Fruit fly (Drosophila melanogaster) whole organism, embryonic: ENCODE results near the gene Sec13.

ENCODE experiments used
- Asciz ChIP-seq: fragments of 200-800 bp; sonication (Bioruptor generic); optimal IDR thresholded peaks from 2 replicates; lab custom pipeline; 2017; ENCODE audit warnings: missing biosample characterization, mild to moderate bottlenecking, missing genetic modification characterization, missing genetic modification reagents
- CG10209 ChIP-seq: fragments of 200-800 bp; sonication (Bioruptor generic); optimal IDR thresholded peaks from 3 replicates; lab custom pipeline; 2017; ENCODE audit warnings: missing biosample characterization, mild to moderate bottlenecking, missing genetic modification characterization, missing genetic modification reagents
- CG12104 ChIP-seq: fragments of 200-800 bp; sonication (Bioruptor generic); optimal IDR thresholded peaks from 3 replicates; lab custom pipeline; 2016; ENCODE audit warnings: missing biosample characterization, missing genetic modification characterization
- CG13287 ChIP-seq: fragments of 200-800 bp; sonication (Bioruptor generic); IDR thresholded peaks from 2 replicates; pipeline ENCODE4 v1.3.6; 2022; ENCODE audit warnings: missing biosample characterization, missing genetic modification characterization; ENCODE audit not compliant: partially characterized antibody
- CG15601 ChIP-seq: fragments of 200-800 bp; sonication (Bioruptor generic); optimal IDR thresholded peaks from 3 replicates; lab custom pipeline; 2019; ENCODE audit warnings: missing biosample characterization, mild to moderate bottlenecking, missing genetic modification characterization, moderate library complexity
- CG16813 ChIP-seq: fragments of 200-800 bp; sonication (Bioruptor generic); IDR thresholded peaks from 3 replicates; pipeline ENCODE4 v1.3.6; 2022; ENCODE audit warnings: missing biosample characterization, missing genetic modification characterization; ENCODE audit not compliant: partially characterized antibody
- CG17328 ChIP-seq: fragments of 200-800 bp; sonication (Bioruptor generic); IDR thresholded peaks from 2 replicates; pipeline ENCODE4 v1.3.6; 2022; ENCODE audit warnings: missing biosample characterization, missing genetic modification characterization
- CG17359 ChIP-seq: fragments of 200-800 bp; sonication (Bioruptor generic); optimal IDR thresholded peaks from 3 replicates; lab custom pipeline; 2018; ENCODE audit warnings: missing biosample characterization, mild to moderate bottlenecking, missing genetic modification characterization, moderate library complexity
- CG17385 ChIP-seq: fragments of 200-800 bp; sonication (Bioruptor generic); optimal IDR thresholded peaks from 3 replicates; lab custom pipeline; 2018; ENCODE audit warnings: missing biosample characterization, mild to moderate bottlenecking, missing genetic modification characterization
- CG17829 ChIP-seq: fragments of 200-800 bp; optimal IDR thresholded peaks from 2 replicates; lab custom pipeline; 2019; ENCODE audit warnings: missing biosample characterization, mild to moderate bottlenecking, missing genetic modification characterization, moderate library complexity
- CG2120 ChIP-seq: fragments of 200-800 bp; sonication (Bioruptor generic); optimal IDR thresholded peaks from 3 replicates; lab custom pipeline; 2016; ENCODE audit warnings: missing biosample characterization, missing genetic modification characterization
- CG2202 ChIP-seq: fragments of 200-800 bp; sonication (Bioruptor generic); optimal IDR thresholded peaks from 2 replicates; lab custom pipeline; 2018; ENCODE audit warnings: missing biosample characterization, mild to moderate bottlenecking, missing genetic modification characterization
- CG30403 ChIP-seq: fragments of 200-800 bp; sonication (Bioruptor generic); optimal IDR thresholded peaks from 3 replicates; lab custom pipeline; 2016; ENCODE audit warnings: missing biosample characterization, missing genetic modification characterization
- CG33557 ChIP-seq: fragments of 200-800 bp; sonication (Bioruptor generic); optimal IDR thresholded peaks from 2 replicates; lab custom pipeline; 2019; ENCODE audit warnings: missing biosample characterization, mild to moderate bottlenecking, missing genetic modification characterization, moderate library complexity
- CG4854 ChIP-seq: fragments of 200-800 bp; sonication (Bioruptor generic); optimal IDR thresholded peaks from 2 replicates; lab custom pipeline; 2016; ENCODE audit warnings: missing biosample characterization, missing genetic modification characterization, inconsistent platforms
- CG6654 ChIP-seq: fragments of 200-800 bp; sonication (Bioruptor generic); optimal IDR thresholded peaks from 2 replicates; lab custom pipeline; 2017; ENCODE audit warnings: missing biosample characterization, mild to moderate bottlenecking, missing genetic modification characterization
- CG7271 ChIP-seq: fragments of 200-800 bp; sonication (Bioruptor generic); optimal IDR thresholded peaks from 2 replicates; lab custom pipeline; 2018; ENCODE audit warnings: missing biosample characterization, mild to moderate bottlenecking, missing genetic modification characterization, moderate library complexity
- CG7556 ChIP-seq: fragments of 200-800 bp; sonication (Bioruptor generic); optimal IDR thresholded peaks from 2 replicates; lab custom pipeline; 2017; ENCODE audit warnings: missing biosample characterization, mild to moderate bottlenecking, missing genetic modification characterization
- CG8359 ChIP-seq: fragments of 200-800 bp; sonication (Bioruptor generic); optimal IDR thresholded peaks from 2 replicates; lab custom pipeline; 2017; ENCODE audit warnings: missing biosample characterization, mild to moderate bottlenecking, missing genetic modification characterization, borderline replicate concordance
- CG8924 ChIP-seq: fragments of 200-800 bp; optimal IDR thresholded peaks from 3 replicates; lab custom pipeline; 2019; ENCODE audit warnings: missing biosample characterization, mild to moderate bottlenecking, missing genetic modification characterization, moderate library complexity
- CoRest ChIP-seq: fragments of 200-800 bp; sonication (Bioruptor generic); optimal IDR thresholded peaks from 3 replicates; lab custom pipeline; 2018; ENCODE audit warnings: missing biosample characterization, mild to moderate bottlenecking, missing genetic modification characterization, moderate library complexity
- D19A ChIP-seq: fragments of 200-800 bp; optimal IDR thresholded peaks from 3 replicates; lab custom pipeline; 2019; ENCODE audit warnings: missing biosample characterization, mild to moderate bottlenecking, missing genetic modification characterization, moderate library complexity
- Doc2 ChIP-seq: fragments of 200-800 bp; sonication (Bioruptor generic); IDR thresholded peaks from 2 replicates; pipeline ENCODE4 v1.3.6; 2022; ENCODE audit warnings: missing biosample characterization, missing genetic modification characterization
- Hand ChIP-seq: fragments of 200-800 bp; sonication (Bioruptor generic); optimal IDR thresholded peaks from 2 replicates; lab custom pipeline; 2017; ENCODE audit warnings: mild to moderate bottlenecking, missing biosample characterization, missing genetic modification reagents, missing genetic modification characterization
- Oli ChIP-seq: fragments of 200-800 bp; sonication (Bioruptor generic); optimal IDR thresholded peaks from 2 replicates; lab custom pipeline; 2018; ENCODE audit warnings: missing biosample characterization, mild to moderate bottlenecking, missing genetic modification characterization, moderate library complexity
- PHDP ChIP-seq: fragments of 200-800 bp; sonication (Bioruptor generic); optimal IDR thresholded peaks from 3 replicates; lab custom pipeline; 2018; ENCODE audit warnings: missing biosample characterization, mild to moderate bottlenecking, missing genetic modification characterization, moderate library complexity
- Spps ChIP-seq: fragments of 200-800 bp; sonication (Bioruptor generic); optimal IDR thresholded peaks from 2 replicates; lab custom pipeline; 2018; ENCODE audit warnings: missing biosample characterization, mild to moderate bottlenecking, missing genetic modification characterization
- dmrt11E ChIP-seq: fragments of 200-800 bp; sonication (Bioruptor generic); optimal IDR thresholded peaks from 3 replicates; lab custom pipeline; 2018; ENCODE audit warnings: missing biosample characterization, mild to moderate bottlenecking, missing genetic modification characterization, moderate library complexity
- hkb ChIP-seq, 2 experiments: fragments of 200-800 bp in 1 of 2; fragments of >200 bp in 1 of 2; sonication (Bioruptor generic) in 1 of 2; IDR thresholded peaks in 1 of 2; optimal IDR thresholded peaks in 1 of 2; 2 replicates each; pipeline versions ENCODE4 v1.3.6 to Lab custom; 2017 to 2022; ENCODE audit warnings: missing biosample characterization in 1 of 2, missing genetic modification characterization in 1 of 2
- kay ChIP-seq: fragments of 200-800 bp; sonication (Bioruptor generic); optimal IDR thresholded peaks from 2 replicates; lab custom pipeline; 2016; ENCODE audit warnings: missing biosample characterization, missing genetic modification characterization
- lola ChIP-seq, 3 experiments: fragments of >200 bp in 2 of 3; fragments of 200-800 bp in 1 of 3; sonication (Bioruptor generic) in 1 of 3; optimal IDR thresholded peaks; 2 replicates each; lab custom pipeline; 2017 to 2019; ENCODE audit warnings: missing biosample characterization in 3 of 3, missing genetic modification characterization in 3 of 3, mild to moderate bottlenecking in 1 of 3, moderate library complexity in 1 of 3
- lov ChIP-seq, 2 experiments: fragments of 200-800 bp in 1 of 2; fragments of >200 bp in 1 of 2; sonication (Bioruptor generic) in 1 of 2; IDR thresholded peaks in 1 of 2; optimal IDR thresholded peaks in 1 of 2; 2 replicates in 1 of 2; 3 replicates in 1 of 2; pipeline versions ENCODE4 v1.3.6 to Lab custom; 2017 to 2022; ENCODE audit warnings: missing biosample characterization in 1 of 2, missing genetic modification characterization in 1 of 2
- mam ChIP-seq: fragments of 200-800 bp; sonication (Bioruptor generic); optimal IDR thresholded peaks from 3 replicates; lab custom pipeline; 2016; ENCODE audit warnings: missing biosample characterization, missing genetic modification characterization
- nmo ChIP-seq: fragments of 200-800 bp; sonication (Bioruptor generic); optimal IDR thresholded peaks from 2 replicates; lab custom pipeline; 2018; ENCODE audit warnings: missing biosample characterization, mild to moderate bottlenecking, missing genetic modification characterization, moderate library complexity
- odd ChIP-seq: fragments of 200-800 bp; sonication (Bioruptor generic); optimal IDR thresholded peaks from 2 replicates; lab custom pipeline; 2017; ENCODE audit warnings: missing biosample characterization, mild to moderate bottlenecking, missing genetic modification characterization
- phol ChIP-seq: fragments of 200-800 bp; sonication (Bioruptor generic); optimal IDR thresholded peaks from 3 replicates; lab custom pipeline; 2018; ENCODE audit warnings: missing biosample characterization, mild to moderate bottlenecking, missing genetic modification characterization, moderate library complexity
- prd ChIP-seq, 3 experiments: fragments of >200 bp in 2 of 3; fragments of 200-800 bp in 1 of 3; sonication (Bioruptor generic) in 1 of 3; optimal IDR thresholded peaks in 2 of 3; IDR thresholded peaks in 1 of 3; 2 replicates in 2 of 3; 3 replicates in 1 of 3; pipeline versions ENCODE4 v1.3.6 to Lab custom; 2017 to 2022; ENCODE audit warnings: missing biosample characterization in 1 of 3, missing genetic modification characterization in 1 of 3
- sr ChIP-seq: fragments of 200-800 bp; sonication (Bioruptor generic); IDR thresholded peaks from 3 replicates; pipeline ENCODE4 v1.3.6; 2022; ENCODE audit warnings: missing biosample characterization, missing genetic modification characterization
- tgo ChIP-seq: fragments of 200-800 bp; sonication (Bioruptor generic); IDR thresholded peaks from 3 replicates; pipeline ENCODE4 v1.3.6; 2022; ENCODE audit warnings: missing biosample characterization, missing genetic modification characterization
- tio ChIP-seq: fragments of 200-800 bp; sonication (Bioruptor generic); optimal IDR thresholded peaks from 2 replicates; lab custom pipeline; 2017; ENCODE audit warnings: missing biosample characterization, missing genetic modification characterization, inconsistent platforms
- tll ChIP-seq, 2 experiments: fragments of 200-800 bp in 1 of 2; fragments of >200 bp in 1 of 2; sonication (Bioruptor generic) in 1 of 2; optimal IDR thresholded peaks; 2 replicates each; lab custom pipeline; 2017 to 2019; ENCODE audit warnings: missing biosample characterization in 2 of 2, missing genetic modification characterization in 2 of 2, mild to moderate bottlenecking in 1 of 2, moderate library complexity in 1 of 2
- trem ChIP-seq: fragments of 200-800 bp; optimal IDR thresholded peaks from 3 replicates; lab custom pipeline; 2019; ENCODE audit warnings: missing biosample characterization, mild to moderate bottlenecking, missing genetic modification characterization, moderate library complexity
- ttk ChIP-seq: fragments of 200-800 bp; sonication (Bioruptor generic); IDR thresholded peaks from 2 replicates; pipeline ENCODE4 v2.1.2; 2022; ENCODE audit warnings: missing biosample characterization, missing genetic modification characterization
- zen2 ChIP-seq: fragments of 200-800 bp; sonication (Bioruptor generic); IDR thresholded peaks from 3 replicates; pipeline ENCODE4 v1.3.6; 2022; ENCODE audit warnings: missing biosample characterization, missing genetic modification characterization; ENCODE audit not compliant: partially characterized antibody
- zf30C ChIP-seq: fragments of 200-800 bp; sonication (Bioruptor generic); optimal IDR thresholded peaks from 3 replicates; lab custom pipeline; 2018; ENCODE audit warnings: missing biosample characterization, mild to moderate bottlenecking, missing genetic modification characterization

The Sec13 gene

DNA sequence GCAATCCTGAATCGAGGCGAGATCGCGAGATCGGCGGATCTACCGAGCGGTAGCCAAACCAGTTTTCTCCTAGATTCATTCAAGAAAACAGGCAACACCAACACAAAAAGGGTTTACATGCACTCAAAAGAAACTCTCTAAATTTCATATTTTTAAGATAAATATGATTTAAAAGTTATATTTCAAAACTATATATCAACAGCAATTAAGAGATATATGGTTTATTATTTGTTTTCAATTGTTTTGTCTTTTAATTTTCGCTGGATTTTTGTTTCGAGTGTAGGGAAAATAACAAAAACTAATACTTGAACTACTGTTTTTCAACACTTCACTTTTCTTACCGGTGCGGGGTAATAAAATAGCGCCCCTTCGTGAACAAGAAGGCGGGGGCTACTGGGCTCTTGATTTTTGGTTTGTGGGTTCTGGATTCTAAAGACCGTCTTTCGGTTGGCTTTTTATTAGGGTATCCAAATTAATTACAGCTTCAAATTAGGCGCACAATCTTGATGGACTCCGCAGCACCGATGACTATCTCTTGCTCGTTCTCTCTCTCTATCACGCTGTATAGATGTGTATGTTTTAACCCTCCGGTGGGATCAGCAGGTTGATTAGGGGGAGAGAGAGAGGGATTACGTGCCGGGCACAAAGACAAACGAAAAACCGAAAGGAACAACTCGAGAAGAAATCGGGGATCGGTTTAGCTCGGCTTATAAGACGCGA lies 10.9 kb upstream of the Sec13 start:
- TF ChIP-seq CG6654 (no peak), tll (GFP tag; optimal IDR thresholded peaks at IDR 0.05; lab: Kevin White, UChicago) (peak in 1 of 2 experiments; percentile 14), PHDP (tag; lab: Kevin White, UChicago) (peak; percentile 12), CG8359 (GFP tag; lab: Kevin White, UChicago) (peak; percentile 44), Asciz (peak; percentile 11), CG16813 (GFP tag; lab: Robert Waterston, UW) (no peak), CG7271 (tag; lab: Kevin White, UChicago) (peak; percentile 55), Doc2 (GFP tag; lab: Robert Waterston, UW) (no peak), CG30403 (peak; percentile 35), dmrt11E (tag; lab: Kevin White, UChicago) (peak; percentile 87), D19A (peak; percentile 61), trem (tag; lab: Kevin White, UChicago) (peak; percentile 47), ttk (no peak), CG4854 (GFP tag; lab: Kevin White, UChicago) (peak; percentile 8), Oli (tag; lab: Kevin White, UChicago) (peak; percentile 23), CG17829 (tag; lab: Kevin White, UChicago) (peak; percentile 77), nmo (GFP tag; lab: Kevin White, UChicago) (peak; percentile 65), CG17385 (GFP tag; lab: Kevin White, UChicago) (peak; percentile 9), CG2202 (tag; lab: Kevin White, UChicago) (peak; percentile 45), CG33557 (GFP tag; lab: Kevin White, UChicago) (peak; percentile 78), CG15601 (tag; lab: Kevin White, UChicago) (peak; percentile 51), odd (GFP tag; lab: Kevin White, UChicago) (peak; percentile 16), tgo (0 out of 3 replicates have a peak, but pooled peaks have one; percentile 13), CG12104 (GFP tag; lab: Kevin White, UChicago) (peak; percentile 5), zen2 (GFP tag; lab: Robert Waterston, UW) (no peak), lola (GFP tag; optimal IDR thresholded peaks at IDR 0.05; lab: Kevin White, UChicago) (peak in 1 of 3 experiments; percentile 80), hkb (optimal IDR thresholded peaks at IDR 0.05; lab: Kevin White, UChicago) (no peak), hkb (GFP tag; IDR thresholded peaks at IDR 0.05; lab: Robert Waterston, UW) (0 out of 2 replicates have a peak, but pooled peaks have one; percentile 23), zf30C (GFP tag; lab: Kevin White, UChicago) (peak; percentile 70), phol (tag; lab: Kevin White, UChicago) (peak; percentile 69), CG7556 (GFP tag; lab: Kevin White, UChicago) (peak; percentile 48), CG13287 (GFP tag; lab: Robert Waterston, UW) (no peak), CG17359 (tag; lab: Kevin White, UChicago) (no peak), Spps (tag; lab: Kevin White, UChicago) (peak; percentile 63), sr (no peak), kay (GFP tag; lab: Kevin White, UChicago) (no peak), CG10209 (GFP tag; lab: Kevin White, UChicago) (peak; percentile 9), CG2120 (GFP tag; lab: Kevin White, UChicago) (no peak), mam (GFP tag; lab: Kevin White, UChicago) (no peak), lov (optimal IDR thresholded peaks at IDR 0.05; lab: Kevin White, UChicago) (no peak), lov (GFP tag; IDR thresholded peaks at IDR 0.05; lab: Robert Waterston, UW) (peak; percentile 39; the same call in 1 of the 3 replicates), Hand (no peak), CoRest (peak; percentile 31), CG17328 (GFP tag; lab: Robert Waterston, UW) (peak; percentile 40), CG8924 (tag; lab: Kevin White, UChicago) (peak; percentile 50), prd (optimal IDR thresholded peaks at IDR 0.05; lab: Kevin White, UChicago) (no peak), prd (GFP tag; IDR thresholded peaks at IDR 0.05; lab: Robert Waterston, UW) (peak; percentile 53; the same call in 2 of the 3 replicates), tio (GFP tag; lab: Kevin White, UChicago) (peak; percentile 44)
